Worm (Caenorhabditis elegans): ENCODE measurements around the gene ptr-3.
A peak's percentile ranks its signal among the peaks of the same experiment; 100 is the strongest.

Gene ptr-3

ce11 chrII:337233-337832 is 30.0 kb downstream of the ptr-3 start, which contains the start of gene cpn-2:
Gene cpn-2, plus strand, starts transcription at chrII:337782.
- no peak for TF ChIP-seq ceh-62 (tag; optimal IDR thresholded peaks at IDR 0.05)
- no peak for TF ChIP-seq mep-1 (tag; optimal IDR thresholded peaks at IDR 0.05)
- no peak for TF ChIP-seq ztf-7 (tag; optimal IDR thresholded peaks at IDR 0.05)
- TF ChIP-seq nhr-76 (tag; optimal IDR thresholded peaks at IDR 0.05) = no peak
- no peak for TF ChIP-seq Y75B8A.6 (GFP tag; IDR thresholded peaks at IDR 0.05)

ce11 chrII:334828-335227 is 32.5 kb downstream of the ptr-3 start:
- TF ChIP-seq mxl-2 (GFP tag; conservative IDR thresholded peaks at IDR 0.05) (no peak), unc-39 (tag; optimal IDR thresholded peaks at IDR 0.05) (no peak), nhr-41 (GFP tag; IDR thresholded peaks at IDR 0.05) (no peak), cey-2 (tag; optimal IDR thresholded peaks at IDR 0.05; ENCODE audit: borderline replicate concordance, insufficient read depth) (no peak), nhr-48 (tag; optimal IDR thresholded peaks at IDR 0.05) (no peak), fkh-10 (GFP tag; optimal IDR thresholded peaks at IDR 0.05) (no peak), ceh-28 (tag; optimal IDR thresholded peaks at IDR 0.05) (no peak), ztf-11 (tag; optimal IDR thresholded peaks at IDR 0.05) (no peak), mep-1 (tag; optimal IDR thresholded peaks at IDR 0.05) (no peak), lin-1 (GFP tag; IDR thresholded peaks at IDR 0.05) (no peak), nhr-6 (tag; optimal IDR thresholded peaks at IDR 0.05) (no peak), aly-2 (tag; optimal IDR thresholded peaks at IDR 0.05) (no peak), dpl-1 (GFP tag; optimal IDR thresholded peaks at IDR 0.05) (no peak), hlh-11 (tag; optimal IDR thresholded peaks at IDR 0.05) (no peak)

DNA sequence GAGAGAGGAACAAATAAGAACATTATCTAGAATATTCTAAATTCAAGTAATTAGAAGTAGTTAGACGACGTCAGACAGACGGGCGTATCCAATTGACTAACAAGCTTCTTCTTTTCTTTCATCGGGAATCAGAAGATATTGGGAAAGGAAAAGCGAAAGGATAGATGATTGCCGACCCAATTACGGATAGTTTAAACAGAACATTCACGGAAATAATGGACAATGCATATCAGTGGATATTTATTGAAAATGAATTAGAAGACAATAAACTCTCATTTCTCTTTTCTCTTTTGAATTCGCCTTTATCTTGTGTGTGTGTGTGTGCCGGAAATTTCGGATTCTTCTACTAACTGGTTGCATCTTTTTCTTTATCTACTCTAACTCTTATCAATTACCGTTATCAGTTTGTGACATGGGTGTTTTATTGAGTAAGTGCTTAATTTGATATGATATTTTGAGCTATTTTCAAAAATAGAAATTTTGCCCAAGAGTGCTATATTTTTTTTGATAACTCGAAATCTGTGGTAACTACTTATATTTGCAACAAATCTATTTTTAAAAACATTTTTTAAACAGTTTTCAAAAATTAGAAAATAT is 33.4 kb downstream of the ptr-3 start:
- TF ChIP-seq unc-62 (GFP tag; optimal IDR thresholded peaks at IDR 0.05 in 1 of 2) (peak in 1 of 2 experiments; percentile 60), unc-62 (tag; optimal IDR thresholded peaks at IDR 0.05) (no peak), F49E8.2 (tag; optimal IDR thresholded peaks at IDR 0.05; ENCODE audit: borderline replicate concordance) (no peak), nhr-28 (tag; optimal IDR thresholded peaks at IDR 0.05) (no peak), pqm-1 (tag; optimal IDR thresholded peaks at IDR 0.05) (peak; percentile 1), nhr-6 (tag; optimal IDR thresholded peaks at IDR 0.05) (no peak), daf-8 (GFP tag; IDR thresholded peaks at IDR 0.05) (no peak), cey-2 (tag; optimal IDR thresholded peaks at IDR 0.05; ENCODE audit: borderline replicate concordance, insufficient read depth) (no peak), fkh-10 (GFP tag; optimal IDR thresholded peaks at IDR 0.05) (no peak), mxl-2 (GFP tag; conservative IDR thresholded peaks at IDR 0.05) (no peak), aha-1 (tag) (peak; percentile 85)

- TF ChIP-seq sdz-12 (GFP tag; optimal IDR thresholded peaks at IDR 0.05) = no peak
- TF ChIP-seq hlh-11 (tag; optimal IDR thresholded peaks at IDR 0.05) = no peak
- TF ChIP-seq snpc-1.2 (GFP tag; IDR thresholded peaks at IDR 0.05) = no peak
- no peak for TF ChIP-seq zfp-2 (tag; optimal IDR thresholded peaks at IDR 0.05)
- TF ChIP-seq F49E8.2 (tag; optimal IDR thresholded peaks at IDR 0.05; ENCODE audit: borderline replicate concordance) = no peak
- TF ChIP-seq mep-1 (tag; optimal IDR thresholded peaks at IDR 0.05) = no peak
- no peak for TF ChIP-seq lir-3 (tag; optimal IDR thresholded peaks at IDR 0.05)
- no peak for TF ChIP-seq nhr-111 (GFP tag; optimal IDR thresholded peaks at IDR 0.05)
- no peak for TF ChIP-seq daf-8 (GFP tag; IDR thresholded peaks at IDR 0.05)
- no peak for TF ChIP-seq nhr-10 (tag; optimal IDR thresholded peaks at IDR 0.05)
- TF ChIP-seq F26F4.8 (GFP tag; conservative IDR thresholded peaks at IDR 0.05) = no peak
- TF ChIP-seq hmg-1.1 (GFP tag; IDR thresholded peaks at IDR 0.05) = no peak
- TF ChIP-seq zip-2 (tag; optimal IDR thresholded peaks at IDR 0.05) = no peak
- no peak for TF ChIP-seq ces-1 (GFP tag; optimal IDR thresholded peaks at IDR 0.05)
- no peak for TF ChIP-seq dmd-9 (GFP tag; IDR thresholded peaks at IDR 0.05)
- no peak for TF ChIP-seq set-16 (GFP tag; IDR thresholded peaks at IDR 0.05)
- TF ChIP-seq nhr-11 (tag; optimal IDR thresholded peaks at IDR 0.05) = no peak
- no peak for TF ChIP-seq daf-12 (tag; optimal IDR thresholded peaks at IDR 0.05)
Measured at ce11 chrII:332419-332818, 34.9 kb downstream of the ptr-3 start, which contains the start of gene cbn-1. Gene cbn-1, minus strand, starts transcription at chrII:332519.
